Fruit fly (Drosophila melanogaster) whole organism, embryonic: ENCODE data around the gene pigs.

Experiments used
- ATbp ChIP-seq: fragments of 200-800 bp; sonication (Bioruptor generic); optimal IDR thresholded peaks from 2 replicates; lab custom pipeline; 2017; ENCODE audit warnings: missing biosample characterization, mild to moderate bottlenecking, missing genetic modification characterization, missing genetic modification reagents
- Aef1 ChIP-seq: fragments of 200-800 bp; sonication (Bioruptor generic); IDR thresholded peaks from 3 replicates; pipeline ENCODE4 v1.3.6; 2022; ENCODE audit warnings: missing biosample characterization, missing genetic modification characterization
- Blimp-1 ChIP-seq: fragments of 200-800 bp; sonication (Bioruptor generic); optimal IDR thresholded peaks from 3 replicates; lab custom pipeline; 2018; ENCODE audit warnings: missing biosample characterization, missing genetic modification characterization, mild to moderate bottlenecking, moderate library complexity, missing genetic modification reagents
- CG10462 ChIP-seq: fragments of 200-800 bp; sonication (Bioruptor generic); optimal IDR thresholded peaks from 2 replicates; lab custom pipeline; 2016; ENCODE audit warnings: missing biosample characterization, missing genetic modification characterization
- CG11085 ChIP-seq: fragments of 200-800 bp; sonication (Bioruptor generic); IDR thresholded peaks from 2 replicates; pipeline ENCODE4 v1.3.6; 2022; ENCODE audit warnings: missing biosample characterization, missing genetic modification characterization
- CG11504 ChIP-seq: fragments of 200-800 bp; sonication (Bioruptor generic); optimal IDR thresholded peaks from 3 replicates; lab custom pipeline; 2019; ENCODE audit warnings: missing biosample characterization, mild to moderate bottlenecking, missing genetic modification characterization, moderate library complexity
- CG12219 ChIP-seq: fragments of 200-800 bp; sonication (Bioruptor generic); optimal IDR thresholded peaks from 3 replicates; lab custom pipeline; 2018; ENCODE audit warnings: missing biosample characterization, mild to moderate bottlenecking, missing genetic modification characterization
- CG14860 ChIP-seq: fragments of 200-800 bp; sonication (Bioruptor generic); IDR thresholded peaks from 3 replicates; pipeline ENCODE4 v1.3.6; 2022; ENCODE audit warnings: missing biosample characterization, missing genetic modification characterization; ENCODE audit not compliant: partially characterized antibody
- CG3163 ChIP-seq: fragments of 200-800 bp; sonication (Bioruptor generic); optimal IDR thresholded peaks from 3 replicates; lab custom pipeline; 2016; ENCODE audit warnings: missing biosample characterization, missing genetic modification characterization
- CG3726 ChIP-seq: fragments of 200-800 bp; sonication (Bioruptor generic); IDR thresholded peaks from 3 replicates; pipeline ENCODE4, ENCODE4 v1.3.6; 2022; ENCODE audit warnings: missing biosample characterization, missing genetic modification characterization
- CG3838 ChIP-seq: fragments of 200-800 bp; sonication (Bioruptor generic); optimal IDR thresholded peaks from 3 replicates; lab custom pipeline; 2016; ENCODE audit warnings: missing biosample characterization, missing genetic modification characterization
- CG4424 ChIP-seq: fragments of 200-800 bp; sonication (Bioruptor generic); optimal IDR thresholded peaks from 3 replicates; lab custom pipeline; 2016; ENCODE audit warnings: missing biosample characterization, missing genetic modification characterization
- CG4730 ChIP-seq: fragments of 200-800 bp; sonication (Bioruptor generic); IDR thresholded peaks from 2 replicates; pipeline ENCODE4 v1.3.6; 2022; ENCODE audit warnings: missing biosample characterization, missing genetic modification characterization
- CG6689 ChIP-seq: fragments of 200-800 bp; sonication (Bioruptor generic); IDR thresholded peaks from 2 replicates; pipeline ENCODE4 v1.3.6; 2022; ENCODE audit warnings: missing biosample characterization, missing genetic modification characterization
- CG6813 ChIP-seq: fragments of 200-800 bp; sonication (Bioruptor generic); optimal IDR thresholded peaks from 2 replicates; lab custom pipeline; 2017; ENCODE audit warnings: missing biosample characterization, missing genetic modification characterization, mild to moderate bottlenecking, moderate library complexity, missing genetic modification reagents
- CG7786 ChIP-seq: fragments of 200-800 bp; sonication (Bioruptor generic); optimal IDR thresholded peaks from 2 replicates; lab custom pipeline; 2016; ENCODE audit warnings: missing biosample characterization, missing genetic modification characterization
- CG8281 ChIP-seq: fragments of 200-800 bp; sonication (Bioruptor generic); optimal IDR thresholded peaks from 2 replicates; lab custom pipeline; 2018; ENCODE audit warnings: missing biosample characterization, mild to moderate bottlenecking, missing genetic modification characterization, moderate library complexity
- CG8290 ChIP-seq, 3 experiments: fragments of 200-800 bp; sonication (Bioruptor generic); optimal IDR thresholded peaks; 2 replicates each; lab custom pipeline; 2016 to 2019; ENCODE audit warnings: missing biosample characterization in 3 of 3, missing genetic modification characterization in 3 of 3, mild to moderate bottlenecking in 2 of 3, moderate library complexity in 1 of 3
- CG8944 ChIP-seq: fragments of 200-800 bp; sonication (Bioruptor generic); optimal IDR thresholded peaks from 3 replicates; lab custom pipeline; 2016; ENCODE audit warnings: missing biosample characterization, missing genetic modification characterization
- CG9876 ChIP-seq: fragments of 200-800 bp; sonication (Bioruptor generic); optimal IDR thresholded peaks from 2 replicates; lab custom pipeline; 2016; ENCODE audit warnings: missing biosample characterization, missing genetic modification characterization
- CHES-1-like ChIP-seq: fragments of 200-800 bp; sonication (Bioruptor generic); optimal IDR thresholded peaks from 2 replicates; lab custom pipeline; 2016; ENCODE audit warnings: missing biosample characterization, missing genetic modification characterization
- CrebB ChIP-seq: fragments of 200-800 bp; sonication (Bioruptor generic); optimal IDR thresholded peaks from 3 replicates; lab custom pipeline; 2018; ENCODE audit warnings: missing biosample characterization, mild to moderate bottlenecking, missing genetic modification characterization
- Drgx ChIP-seq: fragments of 200-800 bp; sonication (Bioruptor generic); IDR thresholded peaks from 2 replicates; pipeline ENCODE4 v1.3.6; 2022; ENCODE audit warnings: missing biosample characterization, missing genetic modification characterization
- HHEX ChIP-seq: fragments of 200-800 bp; sonication (Bioruptor generic); optimal IDR thresholded peaks from 3 replicates; lab custom pipeline; 2017; ENCODE audit warnings: missing biosample characterization, mild to moderate bottlenecking, missing genetic modification characterization, missing genetic modification reagents
- HLH4C ChIP-seq: fragments of 200-800 bp; sonication (Bioruptor generic); IDR thresholded peaks from 3 replicates; pipeline ENCODE4 v1.3.6; 2022; ENCODE audit warnings: missing biosample characterization, missing genetic modification characterization; ENCODE audit not compliant: partially characterized antibody
- Hr3 ChIP-seq: fragments of 200-800 bp; sonication (Bioruptor generic); optimal IDR thresholded peaks from 3 replicates; lab custom pipeline; 2016; ENCODE audit warnings: missing biosample characterization, missing genetic modification characterization
- Jarid2 ChIP-seq: fragments of 200-800 bp; sonication (Bioruptor generic); optimal IDR thresholded peaks from 3 replicates; lab custom pipeline; 2017; ENCODE audit warnings: mild to moderate bottlenecking, missing biosample characterization, missing genetic modification reagents, missing genetic modification characterization
- Nf-YA ChIP-seq: fragments of 200-800 bp; sonication (Bioruptor generic); IDR thresholded peaks from 2 replicates; pipeline ENCODE4 v1.3.6; 2022; ENCODE audit warnings: missing biosample characterization, missing genetic modification characterization
- Opbp ChIP-seq: fragments of 200-800 bp; sonication (Bioruptor generic); IDR thresholded peaks from 3 replicates; pipeline ENCODE4 v1.3.6; 2022; ENCODE audit warnings: missing biosample characterization, missing genetic modification characterization; ENCODE audit not compliant: partially characterized antibody
- Pdp1 ChIP-seq, 2 experiments: fragments of 200-800 bp; sonication (Bioruptor generic); optimal IDR thresholded peaks; 3 replicates each; lab custom pipeline; 2016; ENCODE audit warnings: missing biosample characterization in 2 of 2, missing genetic modification characterization in 2 of 2, mild to moderate bottlenecking in 1 of 2, moderate library complexity in 1 of 2
- Poxn ChIP-seq: fragments of 200-800 bp; sonication (Bioruptor generic); IDR thresholded peaks from 2 replicates; pipeline ENCODE4 v1.3.6; 2022; ENCODE audit warnings: missing biosample characterization, missing genetic modification characterization
- Ravus ChIP-seq: fragments of 200-800 bp; sonication (Bioruptor generic); IDR thresholded peaks from 2 replicates; pipeline ENCODE4 v1.3.6; 2022; ENCODE audit warnings: missing biosample characterization, missing genetic modification characterization
- TFAM ChIP-seq: fragments of 200-800 bp; sonication (Bioruptor generic); optimal IDR thresholded peaks from 2 replicates; lab custom pipeline; 2017; ENCODE audit warnings: missing biosample characterization, missing genetic modification characterization, inconsistent platforms
- Taf1 ChIP-seq: fragments of 200-800 bp; sonication (Bioruptor generic); IDR thresholded peaks from 2 replicates; pipeline ENCODE4 v1.3.6; 2022; ENCODE audit warnings: missing biosample characterization, missing genetic modification characterization
- ato ChIP-seq: fragments of 200-800 bp; sonication (Bioruptor generic); IDR thresholded peaks from 2 replicates; pipeline ENCODE4 v1.3.6; 2022; ENCODE audit warnings: missing biosample characterization, missing genetic modification characterization; ENCODE audit not compliant: partially characterized antibody
- chinmo ChIP-seq: fragments of 200-800 bp; sonication (Bioruptor generic); IDR thresholded peaks from 4 replicates; pipeline ENCODE4 v1.3.6; 2022; ENCODE audit warnings: missing biosample characterization, missing genetic modification characterization; ENCODE audit not compliant: partially characterized antibody
- dan ChIP-seq: fragments of 200-800 bp; sonication (Bioruptor generic); IDR thresholded peaks from 2 replicates; pipeline ENCODE4 v1.3.6; 2022; ENCODE audit warnings: missing biosample characterization, missing genetic modification characterization
- danr ChIP-seq: fragments of 200-800 bp; sonication (Bioruptor generic); IDR thresholded peaks from 2 replicates; pipeline ENCODE4 v1.3.6; 2022; ENCODE audit warnings: missing biosample characterization, missing genetic modification characterization
- dmrt11E ChIP-seq: fragments of 200-800 bp; sonication (Bioruptor generic); optimal IDR thresholded peaks from 3 replicates; lab custom pipeline; 2018; ENCODE audit warnings: missing biosample characterization, mild to moderate bottlenecking, missing genetic modification characterization, moderate library complexity
- emc ChIP-seq: fragments of 200-800 bp; sonication (Bioruptor generic); optimal IDR thresholded peaks from 2 replicates; lab custom pipeline; 2016; ENCODE audit warnings: missing biosample characterization, missing genetic modification characterization
- fd64A ChIP-seq: fragments of 200-800 bp; sonication (Bioruptor generic); optimal IDR thresholded peaks from 3 replicates; lab custom pipeline; 2018; ENCODE audit warnings: missing biosample characterization, mild to moderate bottlenecking, missing genetic modification characterization
- grn ChIP-seq: fragments of 200-800 bp; sonication (Bioruptor generic); optimal IDR thresholded peaks from 3 replicates; lab custom pipeline; 2017; ENCODE audit warnings: missing biosample characterization, missing genetic modification characterization
- ken ChIP-seq: fragments of 200-800 bp; sonication (Bioruptor generic); IDR thresholded peaks from 3 replicates; pipeline ENCODE4 v1.3.6; 2022; ENCODE audit warnings: missing biosample characterization, missing genetic modification characterization
- pnt ChIP-seq: fragments of 200-800 bp; sonication (Bioruptor generic); optimal IDR thresholded peaks from 3 replicates; lab custom pipeline; 2016; ENCODE audit warnings: missing biosample characterization, missing genetic modification characterization
- salm ChIP-seq: fragments of 200-800 bp; sonication (Bioruptor generic); optimal IDR thresholded peaks from 2 replicates; lab custom pipeline; 2018; ENCODE audit warnings: missing biosample characterization, mild to moderate bottlenecking, missing genetic modification characterization
- sens ChIP-seq: fragments of 200-800 bp; sonication (Bioruptor generic); peaks from one replicate; lab custom pipeline; 2016; ENCODE audit warnings: missing biosample characterization, missing genetic modification characterization
- sisA ChIP-seq: fragments of 200-800 bp; sonication (Bioruptor generic); IDR thresholded peaks from 2 replicates; pipeline ENCODE4 v1.3.6; 2022; ENCODE audit warnings: missing biosample characterization, missing genetic modification characterization
- stwl ChIP-seq: fragments of 200-800 bp; sonication (Bioruptor generic); optimal IDR thresholded peaks from 3 replicates; lab custom pipeline; 2018; ENCODE audit warnings: missing biosample characterization, mild to moderate bottlenecking, missing genetic modification characterization, moderate library complexity
- tgo ChIP-seq: fragments of 200-800 bp; sonication (Bioruptor generic); IDR thresholded peaks from 3 replicates; pipeline ENCODE4 v1.3.6; 2022; ENCODE audit warnings: missing biosample characterization, missing genetic modification characterization
- unpg ChIP-seq: fragments of 200-800 bp; sonication (Bioruptor generic); optimal IDR thresholded peaks from 3 replicates; lab custom pipeline; 2018; ENCODE audit warnings: missing biosample characterization, mild to moderate bottlenecking, missing genetic modification characterization, moderate library complexity

Gene pigs

DNA sequence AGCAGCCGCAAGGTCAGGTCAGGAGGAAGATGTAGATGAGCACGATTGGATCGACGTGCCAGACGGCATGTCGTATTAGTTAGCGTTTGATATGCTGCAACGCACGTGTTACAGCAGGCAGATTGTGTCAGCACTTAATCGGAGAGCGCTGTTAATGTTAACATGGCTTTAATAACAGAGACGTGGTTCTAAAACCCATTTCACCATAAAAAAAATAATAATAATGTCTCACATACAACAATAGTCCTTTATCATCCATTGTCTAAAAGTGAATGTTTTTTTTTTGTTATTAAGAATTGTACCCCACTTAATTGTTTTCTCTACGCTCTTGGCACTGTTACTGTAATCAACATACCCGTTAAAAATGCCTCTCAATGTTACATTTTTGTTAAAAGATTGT lies 629 bp upstream of the pigs start (continued):
- peak; percentile 97 for TF ChIP-seq CG11085 (GFP tag; lab: Robert Waterston, UW)
- peak; percentile 72 for TF ChIP-seq CG8281 (tag; lab: Kevin White, UChicago)
- TF ChIP-seq danr (GFP tag; lab: Robert Waterston, UW): peak; percentile 95
- TF ChIP-seq Jarid2: peak; percentile 68
- TF ChIP-seq Hr3 (GFP tag; lab: Kevin White, UChicago): no peak
- peak; percentile 13 for TF ChIP-seq CG8290 (GFP tag; optimal IDR thresholded peaks at IDR 0.05; lab: Kevin White, UChicago)
- TF ChIP-seq CG8290 (tag; optimal IDR thresholded peaks at IDR 0.05; lab: Kevin White, UChicago): peak in 1 of 2 experiments; percentile 66
- peak; percentile 97 for TF ChIP-seq Taf1 (GFP tag; lab: Robert Waterston, UW)
- peak; percentile 64 for TF ChIP-seq CG12219 (GFP tag; lab: Kevin White, UChicago)
- TF ChIP-seq emc (GFP tag; lab: Kevin White, UChicago): peak; percentile 74
- TF ChIP-seq ATbp: peak; percentile 76
- TF ChIP-seq fd64A: peak; percentile 15
- TF ChIP-seq CG3726: peak; percentile 97
- peak; percentile 70 for TF ChIP-seq grn (GFP tag; lab: Kevin White, UChicago)
- peak; percentile 86 for TF ChIP-seq CG4424 (GFP tag; lab: Kevin White, UChicago)
- TF ChIP-seq CG11504: peak; percentile 83
- peak; percentile 71 for TF ChIP-seq CG6813 (GFP tag; lab: Kevin White, UChicago)
- no peak for TF ChIP-seq CG8944 (GFP tag; lab: Kevin White, UChicago)
- TF ChIP-seq Drgx (GFP tag; lab: Robert Waterston, UW): peak; percentile 98
- no peak for TF ChIP-seq chinmo
- TF ChIP-seq Nf-YA (GFP tag; lab: Robert Waterston, UW): peak; percentile 95
- no peak for TF ChIP-seq salm (tag; lab: Kevin White, UChicago)
- no peak for TF ChIP-seq CG7786 (GFP tag; lab: Kevin White, UChicago)
- no peak for TF ChIP-seq CG9876
- TF ChIP-seq CHES-1-like (GFP tag; lab: Kevin White, UChicago): no peak
- no peak for TF ChIP-seq unpg (GFP tag; lab: Kevin White, UChicago)
- peak; percentile 88 for TF ChIP-seq HHEX (GFP tag; lab: Kevin White, UChicago)
- TF ChIP-seq CG3838 (GFP tag; lab: Kevin White, UChicago): no peak
- no peak for TF ChIP-seq ato
- TF ChIP-seq sisA: peak; percentile 96
- TF ChIP-seq Blimp-1: peak; percentile 76
- no peak for TF ChIP-seq Poxn
- TF ChIP-seq Opbp (GFP tag; lab: Robert Waterston, UW): 0 out of 3 replicates have a peak, but pooled peaks have one; percentile 43
- TF ChIP-seq Aef1 (GFP tag; lab: Robert Waterston, UW): peak; percentile 99
- TF ChIP-seq CG4730 (GFP tag; lab: Robert Waterston, UW): peak; percentile 97
- no peak for TF ChIP-seq HLH4C
- TF ChIP-seq CG6689 (GFP tag; lab: Robert Waterston, UW): peak; percentile 97
- TF ChIP-seq ken (GFP tag; lab: Robert Waterston, UW): peak; percentile 92
- peak; percentile 93 for TF ChIP-seq Ravus (GFP tag; lab: Robert Waterston, UW)
- TF ChIP-seq pnt (GFP tag; lab: Kevin White, UChicago): peak; percentile 84
- peak; percentile 26 for TF ChIP-seq CG3163 (GFP tag; lab: Kevin White, UChicago)
- peak; percentile 96 for TF ChIP-seq sens
- TF ChIP-seq TFAM (GFP tag; lab: Kevin White, UChicago): no peak
- peak; percentile 56; the same call in 1 of the 2 replicates for TF ChIP-seq dan (GFP tag; lab: Robert Waterston, UW)
- TF ChIP-seq CG14860 (GFP tag; lab: Robert Waterston, UW): no peak
- TF ChIP-seq dmrt11E: no peak
- no peak for TF ChIP-seq CG10462 (GFP tag; lab: Kevin White, UChicago)
- peak; percentile 67 for TF ChIP-seq stwl (tag; lab: Kevin White, UChicago)
- TF ChIP-seq CrebB (tag; lab: Kevin White, UChicago): no peak
- peak; percentile 99 for TF ChIP-seq tgo (GFP tag; lab: Robert Waterston, UW)
- peak; percentile 87 to 90 for TF ChIP-seq Pdp1 (GFP tag; optimal IDR thresholded peaks at IDR 0.05; lab: Kevin White, UChicago)
